Fruit fly (Drosophila melanogaster) whole organism, embryonic: ENCODE data around the gene CG12974.

ENCODE experiments used
- Adf1 ChIP-seq: fragments of 200-800 bp; sonication (Bioruptor generic); IDR thresholded peaks from 2 replicates; pipeline ENCODE4 v1.3.6; 2022; ENCODE audit warnings: missing biosample characterization, missing genetic modification characterization
- Atf-2 ChIP-seq: fragments of 200-800 bp; sonication (Bioruptor generic); optimal IDR thresholded peaks from 2 replicates; lab custom pipeline; 2016; ENCODE audit warnings: missing biosample characterization, missing genetic modification characterization
- CG10321 ChIP-seq: fragments of 200-800 bp; sonication (Bioruptor generic); IDR thresholded peaks from 2 replicates; pipeline ENCODE4 v1.3.6; 2022; ENCODE audit warnings: missing biosample characterization, missing genetic modification characterization
- CG11247 ChIP-seq: fragments of 200-800 bp; sonication (Bioruptor generic); IDR thresholded peaks from 2 replicates; pipeline ENCODE4 v1.3.6; 2022; ENCODE audit warnings: missing biosample characterization, missing genetic modification characterization
- CG13424 ChIP-seq: fragments of 200-800 bp; sonication (Bioruptor generic); optimal IDR thresholded peaks from 2 replicates; lab custom pipeline; 2019; ENCODE audit warnings: missing biosample characterization, mild to moderate bottlenecking, missing genetic modification characterization, moderate library complexity
- CG15011 ChIP-seq: fragments of 200-800 bp; sonication (Bioruptor generic); optimal IDR thresholded peaks from 3 replicates; lab custom pipeline; 2018; ENCODE audit warnings: missing biosample characterization, mild to moderate bottlenecking, missing genetic modification characterization
- CG15601 ChIP-seq: fragments of 200-800 bp; sonication (Bioruptor generic); optimal IDR thresholded peaks from 3 replicates; lab custom pipeline; 2019; ENCODE audit warnings: missing biosample characterization, mild to moderate bottlenecking, missing genetic modification characterization, moderate library complexity
- CG31224 ChIP-seq: fragments of 200-800 bp; sonication (Bioruptor generic); IDR thresholded peaks from 2 replicates; pipeline ENCODE4 v1.3.6; 2022; ENCODE audit warnings: missing biosample characterization, missing genetic modification characterization
- CG3726 ChIP-seq: fragments of 200-800 bp; sonication (Bioruptor generic); IDR thresholded peaks from 3 replicates; pipeline ENCODE4, ENCODE4 v1.3.6; 2022; ENCODE audit warnings: missing biosample characterization, missing genetic modification characterization
- CG4730 ChIP-seq: fragments of 200-800 bp; sonication (Bioruptor generic); IDR thresholded peaks from 2 replicates; pipeline ENCODE4 v1.3.6; 2022; ENCODE audit warnings: missing biosample characterization, missing genetic modification characterization
- CG7372 ChIP-seq: fragments of 200-800 bp; sonication (Bioruptor generic); IDR thresholded peaks from 2 replicates; pipeline ENCODE4 v1.3.6; 2022; ENCODE audit warnings: missing biosample characterization, missing genetic modification characterization
- CG9817 ChIP-seq: fragments of 200-800 bp; sonication (Bioruptor generic); optimal IDR thresholded peaks from 2 replicates; lab custom pipeline; 2018; ENCODE audit warnings: missing biosample characterization, mild to moderate bottlenecking, missing genetic modification characterization, moderate library complexity
- CHES-1-like ChIP-seq: fragments of 200-800 bp; sonication (Bioruptor generic); optimal IDR thresholded peaks from 2 replicates; lab custom pipeline; 2016; ENCODE audit warnings: missing biosample characterization, missing genetic modification characterization
- Dad ChIP-seq: fragments of 200-800 bp; sonication (Bioruptor generic); optimal IDR thresholded peaks from 3 replicates; lab custom pipeline; 2016; ENCODE audit warnings: missing biosample characterization, missing genetic modification characterization
- Drgx ChIP-seq: fragments of 200-800 bp; sonication (Bioruptor generic); IDR thresholded peaks from 2 replicates; pipeline ENCODE4 v1.3.6; 2022; ENCODE audit warnings: missing biosample characterization, missing genetic modification characterization
- E2f1 ChIP-seq: fragments of 200-800 bp; sonication (Bioruptor generic); IDR thresholded peaks from 2 replicates; pipeline ENCODE4 v1.3.6; 2022; ENCODE audit warnings: missing biosample characterization, missing genetic modification characterization
- GATAe ChIP-seq: fragments of 200-800 bp; sonication (Bioruptor generic); conservative IDR thresholded peaks from 2 replicates; pipeline ENCODE4 v1.3.6; 2022; ENCODE audit warnings: missing biosample characterization, missing genetic modification characterization
- Hand ChIP-seq: fragments of 200-800 bp; sonication (Bioruptor generic); optimal IDR thresholded peaks from 2 replicates; lab custom pipeline; 2017; ENCODE audit warnings: mild to moderate bottlenecking, missing biosample characterization, missing genetic modification reagents, missing genetic modification characterization
- Hsf ChIP-seq: fragments of 200-800 bp; sonication (Bioruptor generic); optimal IDR thresholded peaks from 3 replicates; lab custom pipeline; 2016; ENCODE audit warnings: missing biosample characterization, missing genetic modification characterization
- MTF-1 ChIP-seq: fragments of 200-800 bp; sonication (Bioruptor generic); optimal IDR thresholded peaks from 2 replicates; lab custom pipeline; 2018; ENCODE audit warnings: missing biosample characterization, mild to moderate bottlenecking, missing genetic modification characterization, borderline replicate concordance
- Max ChIP-seq: fragments of 200-800 bp; sonication (Bioruptor generic); optimal IDR thresholded peaks from 2 replicates; lab custom pipeline; 2016; ENCODE audit warnings: missing biosample characterization, mild to moderate bottlenecking, missing genetic modification characterization
- Nf-YC ChIP-seq: fragments of 200-800 bp; optimal IDR thresholded peaks from 3 replicates; lab custom pipeline; 2019; ENCODE audit warnings: missing biosample characterization, mild to moderate bottlenecking, missing genetic modification characterization, moderate library complexity
- Opbp ChIP-seq: fragments of 200-800 bp; sonication (Bioruptor generic); IDR thresholded peaks from 3 replicates; pipeline ENCODE4 v1.3.6; 2022; ENCODE audit warnings: missing biosample characterization, missing genetic modification characterization; ENCODE audit not compliant: partially characterized antibody
- Six4 ChIP-seq: fragments of 200-800 bp; sonication (Bioruptor generic); optimal IDR thresholded peaks from 2 replicates; lab custom pipeline; 2016; ENCODE audit warnings: missing biosample characterization, missing genetic modification characterization
- Sry-β ChIP-seq: fragments of 200-800 bp; sonication (Bioruptor generic); optimal IDR thresholded peaks from 2 replicates; lab custom pipeline; 2018; ENCODE audit warnings: missing biosample characterization, mild to moderate bottlenecking, missing genetic modification characterization, moderate library complexity
- Sry-δ ChIP-seq: fragments of 200-800 bp; sonication (Bioruptor generic); optimal IDR thresholded peaks from 2 replicates; lab custom pipeline; 2016; ENCODE audit warnings: missing biosample characterization, missing genetic modification characterization
- Stat92E ChIP-seq, 3 experiments: fragments of >200 bp in 2 of 3; fragments of 200-800 bp in 1 of 3; sonication (Bioruptor generic) in 1 of 3; optimal IDR thresholded peaks; 2 replicates each; lab custom pipeline; 2017 to 2019; ENCODE audit warnings: missing biosample characterization in 3 of 3, missing genetic modification characterization in 3 of 3, mild to moderate bottlenecking in 1 of 3, moderate library complexity in 1 of 3
- ab ChIP-seq: fragments of 200-800 bp; sonication (Bioruptor generic); optimal IDR thresholded peaks from 2 replicates; lab custom pipeline; 2016; ENCODE audit warnings: missing biosample characterization, missing genetic modification characterization
- al ChIP-seq: fragments of 200-800 bp; sonication (Bioruptor generic); IDR thresholded peaks from 2 replicates; pipeline ENCODE4 v1.3.6; 2022; ENCODE audit warnings: missing biosample characterization, missing genetic modification characterization
- btn ChIP-seq: fragments of 200-800 bp; sonication (Bioruptor generic); optimal IDR thresholded peaks from 2 replicates; lab custom pipeline; 2016; ENCODE audit warnings: missing biosample characterization, missing genetic modification characterization
- dan ChIP-seq: fragments of 200-800 bp; sonication (Bioruptor generic); IDR thresholded peaks from 2 replicates; pipeline ENCODE4 v1.3.6; 2022; ENCODE audit warnings: missing biosample characterization, missing genetic modification characterization
- fu2 ChIP-seq: fragments of 200-800 bp; sonication (Bioruptor generic); optimal IDR thresholded peaks from 2 replicates; lab custom pipeline; 2016; ENCODE audit warnings: missing biosample characterization, missing genetic modification characterization
- gce ChIP-seq: fragments of 200-800 bp; sonication (Bioruptor generic); IDR thresholded peaks from 3 replicates; pipeline ENCODE4 v1.3.6; 2022; ENCODE audit warnings: missing biosample characterization, missing genetic modification characterization
- gem ChIP-seq: fragments of 200-800 bp; sonication (Bioruptor generic); optimal IDR thresholded peaks from 2 replicates; lab custom pipeline; 2019; ENCODE audit warnings: missing biosample characterization, mild to moderate bottlenecking, missing genetic modification characterization, moderate library complexity
- gsb-n ChIP-seq: fragments of 200-800 bp; sonication (Bioruptor generic); optimal IDR thresholded peaks from 3 replicates; lab custom pipeline; 2018; ENCODE audit warnings: missing biosample characterization, mild to moderate bottlenecking, missing genetic modification characterization
- hb ChIP-seq: fragments of 200-800 bp; sonication (Bioruptor generic); IDR thresholded peaks from 3 replicates; pipeline ENCODE4 v1.3.6; 2022; ENCODE audit warnings: missing biosample characterization, missing genetic modification characterization; ENCODE audit not compliant: partially characterized antibody
- her ChIP-seq: fragments of 200-800 bp; sonication (Bioruptor generic); optimal IDR thresholded peaks from 2 replicates; lab custom pipeline; 2016; ENCODE audit warnings: missing biosample characterization, missing genetic modification characterization
- ind ChIP-seq: fragments of 200-800 bp; sonication (Bioruptor generic); optimal IDR thresholded peaks from 3 replicates; lab custom pipeline; 2016; ENCODE audit warnings: missing biosample characterization, missing genetic modification characterization
- jigr1 ChIP-seq: fragments of 200-800 bp; sonication (Bioruptor generic); IDR thresholded peaks from 3 replicates; pipeline ENCODE4 v1.3.6; 2022; ENCODE audit warnings: missing biosample characterization, missing genetic modification characterization
- lola ChIP-seq, 3 experiments: fragments of >200 bp in 2 of 3; fragments of 200-800 bp in 1 of 3; sonication (Bioruptor generic) in 1 of 3; optimal IDR thresholded peaks; 2 replicates each; lab custom pipeline; 2017 to 2019; ENCODE audit warnings: missing biosample characterization in 3 of 3, missing genetic modification characterization in 3 of 3, mild to moderate bottlenecking in 1 of 3, moderate library complexity in 1 of 3
- odd ChIP-seq: fragments of 200-800 bp; sonication (Bioruptor generic); optimal IDR thresholded peaks from 2 replicates; lab custom pipeline; 2017; ENCODE audit warnings: missing biosample characterization, mild to moderate bottlenecking, missing genetic modification characterization
- peb ChIP-seq: fragments of 200-800 bp; sonication (Bioruptor generic); IDR thresholded peaks from 2 replicates; pipeline ENCODE4 v1.3.6; 2022; ENCODE audit warnings: missing biosample characterization, missing genetic modification characterization
- pho ChIP-seq: fragments of 200-800 bp; sonication (Bioruptor generic); optimal IDR thresholded peaks from 2 replicates; lab custom pipeline; 2016; ENCODE audit warnings: missing biosample characterization, missing genetic modification characterization
- prd ChIP-seq, 3 experiments: fragments of >200 bp in 2 of 3; fragments of 200-800 bp in 1 of 3; sonication (Bioruptor generic) in 1 of 3; optimal IDR thresholded peaks in 2 of 3; IDR thresholded peaks in 1 of 3; 2 replicates in 2 of 3; 3 replicates in 1 of 3; pipeline versions ENCODE4 v1.3.6 to Lab custom; 2017 to 2022; ENCODE audit warnings: missing biosample characterization in 1 of 3, missing genetic modification characterization in 1 of 3
- pros ChIP-seq: fragments of 200-800 bp; sonication (Bioruptor generic); optimal IDR thresholded peaks from 3 replicates; lab custom pipeline; 2019; ENCODE audit warnings: missing biosample characterization, mild to moderate bottlenecking, missing genetic modification characterization, moderate library complexity
- sens ChIP-seq: fragments of 200-800 bp; sonication (Bioruptor generic); peaks from one replicate; lab custom pipeline; 2016; ENCODE audit warnings: missing biosample characterization, missing genetic modification characterization
- sens-2 ChIP-seq: fragments of 200-800 bp; sonication (Bioruptor generic); IDR thresholded peaks from 2 replicates; pipeline ENCODE4 v1.3.6; 2022; ENCODE audit warnings: missing biosample characterization, missing genetic modification characterization
- usp ChIP-seq: fragments of >200 bp; optimal IDR thresholded peaks from 2 replicates; lab custom pipeline; 2017; ENCODE audit warnings: missing biosample characterization, missing genetic modification characterization
- zen ChIP-seq: fragments of 200-800 bp; sonication (Bioruptor generic); optimal IDR thresholded peaks from 3 replicates; lab custom pipeline; 2018; ENCODE audit warnings: missing biosample characterization, mild to moderate bottlenecking, missing genetic modification characterization, moderate library complexity

CG12974 gene

DNA sequence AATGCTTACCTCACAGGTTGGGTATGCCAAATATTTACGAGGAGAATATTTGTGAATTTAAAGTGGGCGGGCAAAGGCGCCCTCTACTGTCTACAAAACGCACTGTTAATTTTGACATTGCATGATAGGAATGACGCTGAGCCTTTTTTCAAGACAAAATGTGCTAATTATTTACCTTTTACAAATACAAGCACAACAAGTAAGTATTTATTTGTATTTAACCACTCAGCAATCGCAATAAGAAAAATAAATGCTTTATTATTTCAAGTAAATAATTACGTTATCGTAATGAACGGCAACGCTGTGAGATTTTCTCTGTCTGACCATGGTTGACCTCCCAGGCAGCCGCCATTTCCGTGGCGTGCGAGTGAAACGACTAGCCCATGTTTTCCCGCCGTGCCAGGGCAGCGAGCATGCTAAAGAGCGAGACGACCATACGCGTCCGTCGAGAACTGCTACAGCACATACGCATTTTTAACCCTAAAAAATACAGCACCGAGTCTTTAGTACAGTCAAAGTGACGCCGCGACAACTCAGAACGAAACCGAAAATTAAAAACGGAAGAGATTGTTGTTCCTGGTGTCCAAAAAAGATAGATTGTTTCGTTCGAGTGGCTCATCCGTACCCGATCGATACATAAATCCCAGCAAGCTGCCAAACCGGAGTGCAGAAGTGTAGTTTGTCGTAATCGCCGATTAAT is at the start of gene CG12974, which contains the start of gene pzg (continued):
- TF ChIP-seq pros (GFP tag; lab: Kevin White, UChicago) (no peak), Dad (GFP tag; lab: Kevin White, UChicago) (peak; percentile 78), odd (GFP tag; lab: Kevin White, UChicago) (no peak), zen (tag; lab: Kevin White, UChicago) (peak; percentile 96), GATAe (GFP tag; lab: Robert Waterston, UW) (no peak), CG7372 (peak; percentile 80), lola (GFP tag; optimal IDR thresholded peaks at IDR 0.05; lab: Kevin White, UChicago) (peak in 1 of 3 experiments; percentile 94), Six4 (GFP tag; lab: Kevin White, UChicago) (peak; percentile 16), CG11247 (GFP tag; lab: Robert Waterston, UW) (peak; percentile 73), hb (GFP tag; lab: Robert Waterston, UW) (peak; percentile 87), btn (GFP tag; lab: Kevin White, UChicago) (no peak), CG13424 (peak; percentile 96), dan (GFP tag; lab: Robert Waterston, UW) (peak; percentile 66; the same call in 1 of the 2 replicates), sens (GFP tag; lab: Kevin White, UChicago) (peak; percentile 82), Sry-β (peak; percentile 14), ind (peak; percentile 64), pho (peak; percentile 89), CG9817 (tag; lab: Kevin White, UChicago) (peak; percentile 87), CG3726 (GFP tag; lab: Robert Waterston, UW) (peak; percentile 61; the same call in 1 of the 3 replicates), prd (optimal IDR thresholded peaks at IDR 0.05; lab: Kevin White, UChicago) (no peak), prd (GFP tag; IDR thresholded peaks at IDR 0.05; lab: Robert Waterston, UW) (peak; percentile 91), CG15011 (peak; percentile 63), Adf1 (GFP tag; lab: Robert Waterston, UW) (peak; percentile 54), sens-2 (peak; percentile 30; the same call in 1 of the 2 replicates), fu2 (GFP tag; lab: Kevin White, UChicago) (peak; percentile 79), CG15601 (peak; percentile 87), Hsf (GFP tag; lab: Kevin White, UChicago) (peak; percentile 92), Drgx (GFP tag; lab: Robert Waterston, UW) (peak; percentile 38; the same call in 1 of the 2 replicates), Sry-δ (GFP tag; lab: Kevin White, UChicago) (peak; percentile 72), gsb-n (peak; percentile 54), jigr1 (GFP tag; lab: Robert Waterston, UW) (peak; percentile 64; the same call in 1 of the 3 replicates), CG31224 (GFP tag; lab: Robert Waterston, UW) (peak; percentile 48; the same call in 1 of the 2 replicates), Nf-YC (tag; lab: Kevin White, UChicago) (peak; percentile 74), Atf-2 (GFP tag; lab: Kevin White, UChicago) (peak; percentile 51), CHES-1-like (peak; percentile 81), Max (GFP tag; lab: Kevin White, UChicago) (peak; percentile 82), her (GFP tag; lab: Kevin White, UChicago) (no peak), usp (no peak), gem (tag; lab: Kevin White, UChicago) (peak; percentile 96), al (GFP tag; lab: Robert Waterston, UW) (peak; percentile 80), Hand (no peak), Opbp (GFP tag; lab: Robert Waterston, UW) (peak; percentile 80), CG10321 (GFP tag; lab: Robert Waterston, UW) (peak; percentile 99), CG4730 (peak; percentile 61), ab (GFP tag; lab: Kevin White, UChicago) (peak; percentile 55), E2f1 (peak; percentile 82), peb (peak; percentile 78), MTF-1 (GFP tag; lab: Kevin White, UChicago) (peak; percentile 35), Stat92E (GFP tag; optimal IDR thresholded peaks at IDR 0.05; lab: Kevin White, UChicago) (peak in 1 of 3 experiments; percentile 32), gce (GFP tag; lab: Robert Waterston, UW) (no peak)
